Fruit fly (Drosophila melanogaster) whole organism, embryonic: ENCODE data around the gene CG9626.

ENCODE experiments used
- ATbp ChIP-seq: fragments of 200-800 bp; sonication (Bioruptor generic); optimal IDR thresholded peaks from 2 replicates; lab custom pipeline; 2017; ENCODE audit warnings: missing biosample characterization, mild to moderate bottlenecking, missing genetic modification characterization, missing genetic modification reagents
- Adf1 ChIP-seq: fragments of 200-800 bp; sonication (Bioruptor generic); IDR thresholded peaks from 2 replicates; pipeline ENCODE4 v1.3.6; 2022; ENCODE audit warnings: missing biosample characterization, missing genetic modification characterization
- CG11723 ChIP-seq: fragments of 200-800 bp; sonication (Bioruptor generic); optimal IDR thresholded peaks from 2 replicates; lab custom pipeline; 2017; ENCODE audit warnings: missing biosample characterization, mild to moderate bottlenecking, missing genetic modification characterization
- CG12236 ChIP-seq: fragments of 200-800 bp; sonication (Bioruptor generic); optimal IDR thresholded peaks from 2 replicates; lab custom pipeline; 2016; ENCODE audit warnings: missing biosample characterization, missing genetic modification characterization
- CG13424 ChIP-seq: fragments of 200-800 bp; sonication (Bioruptor generic); optimal IDR thresholded peaks from 2 replicates; lab custom pipeline; 2019; ENCODE audit warnings: missing biosample characterization, mild to moderate bottlenecking, missing genetic modification characterization, moderate library complexity
- CG13894 ChIP-seq: fragments of 200-800 bp; sonication (Bioruptor generic); optimal IDR thresholded peaks from 3 replicates; lab custom pipeline; 2018; ENCODE audit warnings: missing biosample characterization, mild to moderate bottlenecking, missing genetic modification characterization, moderate library complexity
- CG14710 ChIP-seq: fragments of 200-800 bp; sonication (Bioruptor generic); optimal IDR thresholded peaks from 3 replicates; lab custom pipeline; 2019; ENCODE audit warnings: missing biosample characterization, mild to moderate bottlenecking, missing genetic modification characterization, moderate library complexity
- CG15514 ChIP-seq: fragments of 200-800 bp; sonication (Bioruptor generic); optimal IDR thresholded peaks from 3 replicates; lab custom pipeline; 2017; ENCODE audit warnings: missing biosample characterization, missing genetic modification characterization, mild to moderate bottlenecking, moderate library complexity, missing genetic modification reagents
- CG17186 ChIP-seq: fragments of 200-800 bp; sonication (Bioruptor generic); optimal IDR thresholded peaks from 3 replicates; lab custom pipeline; 2017; ENCODE audit warnings: missing biosample characterization, missing genetic modification reagents, missing genetic modification characterization
- CG1792 ChIP-seq: fragments of 200-800 bp; sonication (Bioruptor generic); optimal IDR thresholded peaks from 2 replicates; lab custom pipeline; 2016; ENCODE audit warnings: missing biosample characterization, missing genetic modification characterization
- CG2712 ChIP-seq: fragments of 200-800 bp; optimal IDR thresholded peaks from 3 replicates; lab custom pipeline; 2019; ENCODE audit warnings: missing biosample characterization, mild to moderate bottlenecking, missing genetic modification characterization, moderate library complexity
- CG3281 ChIP-seq: fragments of 200-800 bp; sonication (Bioruptor generic); optimal IDR thresholded peaks from 3 replicates; lab custom pipeline; 2017; ENCODE audit warnings: missing biosample characterization, mild to moderate bottlenecking, missing genetic modification characterization
- CG33557 ChIP-seq: fragments of 200-800 bp; sonication (Bioruptor generic); optimal IDR thresholded peaks from 2 replicates; lab custom pipeline; 2019; ENCODE audit warnings: missing biosample characterization, mild to moderate bottlenecking, missing genetic modification characterization, moderate library complexity
- CG3847 ChIP-seq: fragments of 200-800 bp; sonication (Bioruptor generic); IDR thresholded peaks from 2 replicates; pipeline ENCODE4 v1.3.6; 2022; ENCODE audit warnings: missing biosample characterization, missing genetic modification characterization
- CG6765 ChIP-seq: fragments of 200-800 bp; sonication (Bioruptor generic); optimal IDR thresholded peaks from 3 replicates; lab custom pipeline; 2017; ENCODE audit warnings: missing biosample characterization, mild to moderate bottlenecking, missing genetic modification characterization
- CG7357 ChIP-seq: fragments of 200-800 bp; sonication (Bioruptor generic); IDR thresholded peaks from 3 replicates; pipeline ENCODE4 v1.3.6; 2022; ENCODE audit warnings: missing biosample characterization, missing genetic modification characterization
- CG7987 ChIP-seq: fragments of 200-800 bp; sonication (Bioruptor generic); optimal IDR thresholded peaks from 2 replicates; lab custom pipeline; 2018; ENCODE audit warnings: missing biosample characterization, mild to moderate bottlenecking, missing genetic modification characterization, moderate library complexity
- CG9876 ChIP-seq: fragments of 200-800 bp; sonication (Bioruptor generic); optimal IDR thresholded peaks from 2 replicates; lab custom pipeline; 2016; ENCODE audit warnings: missing biosample characterization, missing genetic modification characterization
- CG9932 ChIP-seq: fragments of 200-800 bp; sonication (Bioruptor generic); IDR thresholded peaks from 2 replicates; pipeline ENCODE4 v1.3.6; 2022; ENCODE audit warnings: missing biosample characterization, missing genetic modification characterization
- CkIIα-i1 ChIP-seq: fragments of 200-800 bp; sonication (Bioruptor generic); IDR thresholded peaks from 2 replicates; pipeline ENCODE4 v1.3.6; 2022; ENCODE audit warnings: missing biosample characterization, missing genetic modification characterization
- Dek ChIP-seq: fragments of 200-800 bp; sonication (Bioruptor generic); optimal IDR thresholded peaks from 3 replicates; lab custom pipeline; 2019; ENCODE audit warnings: missing biosample characterization, mild to moderate bottlenecking, missing genetic modification characterization, moderate library complexity
- Doc2 ChIP-seq: fragments of 200-800 bp; sonication (Bioruptor generic); IDR thresholded peaks from 2 replicates; pipeline ENCODE4 v1.3.6; 2022; ENCODE audit warnings: missing biosample characterization, missing genetic modification characterization
- ERR ChIP-seq: fragments of 200-800 bp; sonication (Bioruptor generic); optimal IDR thresholded peaks from 2 replicates; lab custom pipeline; 2016; ENCODE audit warnings: missing biosample characterization, missing genetic modification characterization
- Elba2 ChIP-seq: fragments of 200-800 bp; sonication (Bioruptor generic); optimal IDR thresholded peaks from 3 replicates; lab custom pipeline; 2016; ENCODE audit warnings: missing biosample characterization, missing genetic modification characterization
- Gug ChIP-seq: fragments of 200-800 bp; sonication (Bioruptor generic); IDR thresholded peaks from 4 replicates; pipeline ENCODE4 v1.3.6; 2022; ENCODE audit warnings: missing biosample characterization, missing genetic modification characterization
- Hmr ChIP-seq: fragments of 200-800 bp; sonication (Bioruptor generic); optimal IDR thresholded peaks from 3 replicates; lab custom pipeline; 2017; ENCODE audit warnings: mild to moderate bottlenecking, missing biosample characterization, missing genetic modification reagents, missing genetic modification characterization
- Lhr ChIP-seq: fragments of 200-800 bp; sonication (Bioruptor generic); optimal IDR thresholded peaks from 3 replicates; lab custom pipeline; 2017; ENCODE audit warnings: mild to moderate bottlenecking, missing biosample characterization, missing genetic modification reagents, missing genetic modification characterization
- Lim3 ChIP-seq: fragments of 200-800 bp; sonication (Bioruptor generic); IDR thresholded peaks from 2 replicates; pipeline ENCODE4 v1.3.6; 2022; ENCODE audit warnings: missing biosample characterization, missing genetic modification characterization
- Opbp ChIP-seq: fragments of 200-800 bp; sonication (Bioruptor generic); IDR thresholded peaks from 3 replicates; pipeline ENCODE4 v1.3.6; 2022; ENCODE audit warnings: missing biosample characterization, missing genetic modification characterization; ENCODE audit not compliant: partially characterized antibody
- Side ChIP-seq: fragments of 200-800 bp; sonication (Bioruptor generic); optimal IDR thresholded peaks from 2 replicates; lab custom pipeline; 2016; ENCODE audit warnings: missing biosample characterization, missing genetic modification characterization
- Sry-β ChIP-seq: fragments of 200-800 bp; sonication (Bioruptor generic); optimal IDR thresholded peaks from 2 replicates; lab custom pipeline; 2018; ENCODE audit warnings: missing biosample characterization, mild to moderate bottlenecking, missing genetic modification characterization, moderate library complexity
- ato ChIP-seq: fragments of 200-800 bp; sonication (Bioruptor generic); IDR thresholded peaks from 2 replicates; pipeline ENCODE4 v1.3.6; 2022; ENCODE audit warnings: missing biosample characterization, missing genetic modification characterization; ENCODE audit not compliant: partially characterized antibody
- crol ChIP-seq: fragments of 200-800 bp; sonication (Bioruptor generic); IDR thresholded peaks from 2 replicates; pipeline ENCODE4 v1.3.6; 2022; ENCODE audit warnings: missing biosample characterization, missing genetic modification characterization
- dati ChIP-seq: fragments of 200-800 bp; sonication (Bioruptor generic); IDR thresholded peaks from 2 replicates; pipeline ENCODE4 v1.3.6; 2022; ENCODE audit warnings: missing biosample characterization, missing genetic modification characterization
- dm ChIP-seq: fragments of 200-800 bp; sonication (Bioruptor generic); optimal IDR thresholded peaks from 3 replicates; lab custom pipeline; 2016; ENCODE audit warnings: missing biosample characterization, missing genetic modification characterization
- dmrt11E ChIP-seq: fragments of 200-800 bp; sonication (Bioruptor generic); optimal IDR thresholded peaks from 3 replicates; lab custom pipeline; 2018; ENCODE audit warnings: missing biosample characterization, mild to moderate bottlenecking, missing genetic modification characterization, moderate library complexity
- ewg ChIP-seq: fragments of 200-800 bp; sonication (Bioruptor generic); optimal IDR thresholded peaks from 3 replicates; lab custom pipeline; 2017; ENCODE audit warnings: mild to moderate bottlenecking, missing biosample characterization, missing genetic modification reagents, missing genetic modification characterization
- gfzf ChIP-seq: fragments of 200-800 bp; sonication (Bioruptor generic); optimal IDR thresholded peaks from 2 replicates; lab custom pipeline; 2016; ENCODE audit warnings: missing biosample characterization, mild to moderate bottlenecking, missing genetic modification characterization, moderate library complexity
- hkb ChIP-seq, 2 experiments: fragments of 200-800 bp in 1 of 2; fragments of >200 bp in 1 of 2; sonication (Bioruptor generic) in 1 of 2; IDR thresholded peaks in 1 of 2; optimal IDR thresholded peaks in 1 of 2; 2 replicates each; pipeline versions ENCODE4 v1.3.6 to Lab custom; 2017 to 2022; ENCODE audit warnings: missing biosample characterization in 1 of 2, missing genetic modification characterization in 1 of 2
- nerfin-2 ChIP-seq: fragments of 200-800 bp; sonication (Bioruptor generic); IDR thresholded peaks from 2 replicates; pipeline ENCODE4 v1.3.6; 2022; ENCODE audit warnings: missing biosample characterization, missing genetic modification characterization; ENCODE audit not compliant: partially characterized antibody
- oc ChIP-seq: fragments of 200-800 bp; sonication (Bioruptor generic); optimal IDR thresholded peaks from 2 replicates; lab custom pipeline; 2018; ENCODE audit warnings: missing biosample characterization, mild to moderate bottlenecking, missing genetic modification characterization, moderate library complexity
- odd ChIP-seq: fragments of 200-800 bp; sonication (Bioruptor generic); optimal IDR thresholded peaks from 2 replicates; lab custom pipeline; 2017; ENCODE audit warnings: missing biosample characterization, mild to moderate bottlenecking, missing genetic modification characterization
- scrt ChIP-seq: fragments of 200-800 bp; sonication (Bioruptor generic); optimal IDR thresholded peaks from 2 replicates; lab custom pipeline; 2018; ENCODE audit warnings: missing biosample characterization, mild to moderate bottlenecking, missing genetic modification characterization, moderate library complexity
- stwl ChIP-seq: fragments of 200-800 bp; sonication (Bioruptor generic); optimal IDR thresholded peaks from 3 replicates; lab custom pipeline; 2018; ENCODE audit warnings: missing biosample characterization, mild to moderate bottlenecking, missing genetic modification characterization, moderate library complexity
- tin ChIP-seq: fragments of 200-800 bp; sonication (Bioruptor generic); optimal IDR thresholded peaks from 3 replicates; lab custom pipeline; 2016; ENCODE audit warnings: missing biosample characterization, missing genetic modification characterization
- ttk ChIP-seq: fragments of 200-800 bp; sonication (Bioruptor generic); IDR thresholded peaks from 2 replicates; pipeline ENCODE4 v2.1.2; 2022; ENCODE audit warnings: missing biosample characterization, missing genetic modification characterization
- tup ChIP-seq: fragments of 200-800 bp; sonication (Bioruptor generic); optimal IDR thresholded peaks from 2 replicates; lab custom pipeline; 2016; ENCODE audit warnings: missing biosample characterization, mild to moderate bottlenecking, missing genetic modification characterization, moderate library complexity
- zf30C ChIP-seq: fragments of 200-800 bp; sonication (Bioruptor generic); optimal IDR thresholded peaks from 3 replicates; lab custom pipeline; 2018; ENCODE audit warnings: missing biosample characterization, mild to moderate bottlenecking, missing genetic modification characterization

The CG9626 gene

dm6 chr3R:8333768-8334470, 33.1 kb upstream of the CG9626 start, which contains the start of gene Poxm (continued):
- TF ChIP-seq tin (GFP tag; lab: Kevin White, UChicago) (peak; percentile 89), dmrt11E (tag; lab: Kevin White, UChicago) (peak; percentile 91), gfzf (no peak), scrt (GFP tag; lab: Kevin White, UChicago) (peak; percentile 24), ERR (GFP tag; lab: Kevin White, UChicago) (no peak), CG11723 (peak; percentile 81), ATbp (peak; percentile 81), Lhr (GFP tag; lab: Kevin White, UChicago) (peak; percentile 69), Sry-β (GFP tag; lab: Kevin White, UChicago) (peak; percentile 32), CG12236 (GFP tag; lab: Kevin White, UChicago) (no peak), ato (no peak), CG3847 (peak; percentile 84), ewg (GFP tag; lab: Kevin White, UChicago) (peak; percentile 86), Gug (GFP tag; lab: Robert Waterston, UW) (peak; percentile 94), stwl (tag; lab: Kevin White, UChicago) (no peak), oc (tag; lab: Kevin White, UChicago) (peak; percentile 78), CG13424 (tag; lab: Kevin White, UChicago) (peak; percentile 94), CG33557 (GFP tag; lab: Kevin White, UChicago) (peak; percentile 88), CG13894 (no peak), CG9876 (GFP tag; lab: Kevin White, UChicago) (no peak), zf30C (GFP tag; lab: Kevin White, UChicago) (no peak), CG9932 (GFP tag; lab: Robert Waterston, UW) (peak; percentile 71), dm (GFP tag; lab: Kevin White, UChicago) (peak; percentile 57), tup (GFP tag; lab: Kevin White, UChicago) (peak; percentile 60), CG15514 (peak; percentile 21), CG1792 (GFP tag; lab: Kevin White, UChicago) (peak; percentile 18), CG7987 (GFP tag; lab: Kevin White, UChicago) (peak; percentile 55), hkb (optimal IDR thresholded peaks at IDR 0.05; lab: Kevin White, UChicago) (no peak), hkb (GFP tag; IDR thresholded peaks at IDR 0.05; lab: Robert Waterston, UW) (peak; percentile 83), crol (GFP tag; lab: Robert Waterston, UW) (0 out of 2 replicates have a peak, but pooled peaks have one; percentile 26), CG17186 (GFP tag; lab: Kevin White, UChicago) (peak; percentile 49), Dek (tag; lab: Kevin White, UChicago) (peak; percentile 87), Doc2 (GFP tag; lab: Robert Waterston, UW) (peak; percentile 67; the same call in 1 of the 2 replicates), CG14710 (tag; lab: Kevin White, UChicago) (peak; percentile 95), CkIIα-i1 (GFP tag; lab: Robert Waterston, UW) (no peak; the same call in 1 of the 2 replicates), dati (GFP tag; lab: Robert Waterston, UW) (0 out of 2 replicates have a peak, but pooled peaks have one; percentile 28), CG3281 (GFP tag; lab: Kevin White, UChicago) (no peak), odd (GFP tag; lab: Kevin White, UChicago) (peak; percentile 81), Opbp (GFP tag; lab: Robert Waterston, UW) (no peak), Side (GFP tag; lab: Kevin White, UChicago) (peak; percentile 54), Hmr (GFP tag; lab: Kevin White, UChicago) (peak; percentile 82), ttk (GFP tag; lab: Robert Waterston, UW) (peak; percentile 80), Lim3 (GFP tag; lab: Robert Waterston, UW) (0 out of 2 replicates have a peak, but pooled peaks have one; percentile 64), CG2712 (tag; lab: Kevin White, UChicago) (peak; percentile 96), CG7357 (GFP tag; lab: Robert Waterston, UW) (peak; percentile 87), CG6765 (GFP tag; lab: Kevin White, UChicago) (peak; percentile 27), nerfin-2 (GFP tag; lab: Robert Waterston, UW) (no peak), Adf1 (peak; percentile 85), Elba2 (no peak)
